Worm (Caenorhabditis elegans): ENCODE data around the gene F21D5.5.

DNA sequence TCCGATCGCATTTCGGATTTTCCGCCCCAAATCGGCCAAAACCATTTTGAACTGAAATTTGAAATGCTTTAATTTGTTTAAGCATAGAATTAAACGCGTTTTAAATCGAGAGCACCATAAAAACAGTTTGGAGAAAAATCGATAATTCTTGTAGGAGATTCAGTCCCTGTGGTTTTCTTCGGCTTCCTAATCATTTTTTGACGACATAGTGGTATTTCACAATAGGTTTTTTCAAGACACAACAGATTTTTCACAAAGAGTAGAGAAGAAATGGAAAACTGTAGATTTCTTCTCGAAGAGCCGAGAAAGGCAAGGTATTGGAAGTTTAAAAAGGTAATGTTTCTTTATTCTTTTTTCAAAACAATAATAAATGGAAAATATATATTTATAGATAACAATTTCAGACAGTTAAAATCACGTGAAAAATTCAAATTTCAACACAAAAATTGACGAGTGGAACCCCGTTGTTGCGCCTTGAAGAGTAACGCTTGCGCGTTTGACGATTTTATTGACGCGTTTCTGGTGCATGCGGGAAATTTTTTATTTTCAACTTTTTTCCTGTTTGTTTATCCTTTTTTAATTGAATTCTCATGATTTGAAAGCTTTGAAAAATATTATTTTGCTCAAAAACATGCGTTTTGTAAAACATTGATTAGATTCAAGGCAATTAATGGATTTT lies 4.6 kb upstream of the F21D5.5 start, which contains the start of gene F21D5.7:
- TF ChIP-seq dao-5 (tag; optimal IDR thresholded peaks at IDR 0.05) (no peak), him-1 (tag; optimal IDR thresholded peaks at IDR 0.05) (no peak)

All from whole organism, L4/young adult.